Fruit fly (Drosophila melanogaster): Measurements from ENCODE around the gene TP53INP.

Gene TP53INP

dm6 chr3L:4384326-4384662 lies 22.4 kb upstream of the TP53INP start, which contains the start of gene slow:
slow (plus strand) TSS chr3L:4384442.
- no peak for TF ChIP-seq EcR (GFP tag; optimal IDR thresholded peaks at IDR 0.05)
- TF ChIP-seq Ets98B (GFP tag; IDR thresholded peaks at IDR 0.05): peak; percentile 58
- no peak for TF ChIP-seq CG14655 (GFP tag; optimal IDR thresholded peaks at IDR 0.05)
- TF ChIP-seq fd96Ca (GFP tag; IDR thresholded peaks at IDR 0.05): 0 out of 3 replicates have a peak, but pooled peaks have one; percentile 45
- no peak for TF ChIP-seq CG8159 (tag; optimal IDR thresholded peaks at IDR 0.05)
- no peak for TF ChIP-seq CG17806 (tag; optimal IDR thresholded peaks at IDR 0.05)
- no peak for TF ChIP-seq Snoo (tag; optimal IDR thresholded peaks at IDR 0.05)
- no peak for TF ChIP-seq D1 (tag; optimal IDR thresholded peaks at IDR 0.05)
- no peak for TF ChIP-seq CG8301 (tag; optimal IDR thresholded peaks at IDR 0.05)
- no peak for TF ChIP-seq gl (tag; optimal IDR thresholded peaks at IDR 0.05)
- peak; percentile 67 for TF ChIP-seq CG4496 (GFP tag; IDR thresholded peaks at IDR 0.05)
- TF ChIP-seq rn (GFP tag; IDR thresholded peaks at IDR 0.05): no peak
- no peak for TF ChIP-seq CG15710 (tag; optimal IDR thresholded peaks at IDR 0.05)
- no peak for TF ChIP-seq CG13204 (GFP tag; optimal IDR thresholded peaks at IDR 0.05)
- no peak for TF ChIP-seq CG10348 (GFP tag; IDR thresholded peaks at IDR 0.05)
- TF ChIP-seq CG9948 (tag; optimal IDR thresholded peaks at IDR 0.05): no peak
- no peak for TF ChIP-seq Pif1B (GFP tag; optimal IDR thresholded peaks at IDR 0.05)
- TF ChIP-seq CG34367 (tag; optimal IDR thresholded peaks at IDR 0.05): no peak
- TF ChIP-seq CG12605 (GFP tag; IDR thresholded peaks at IDR 0.05): peak; percentile 62; the same call in 1 of the 2 replicates
- peak; percentile 61; the same call in 1 of the 2 replicates for TF ChIP-seq CG32121 (GFP tag; IDR thresholded peaks at IDR 0.05)
- no peak for TF ChIP-seq Pif1A (GFP tag; optimal IDR thresholded peaks at IDR 0.05)

dm6 chr3L:4388215-4388614 lies 18.5 kb upstream of the TP53INP start:
- no peak for TF ChIP-seq fd96Ca (GFP tag; IDR thresholded peaks at IDR 0.05)
- TF ChIP-seq CG12605 (GFP tag; IDR thresholded peaks at IDR 0.05): no peak
- no peak for TF ChIP-seq CG10348 (GFP tag; IDR thresholded peaks at IDR 0.05)
- no peak for TF ChIP-seq Snoo (tag; optimal IDR thresholded peaks at IDR 0.05)
- no peak for TF ChIP-seq CG14655 (GFP tag; optimal IDR thresholded peaks at IDR 0.05)
- no peak for TF ChIP-seq CG4496 (GFP tag; IDR thresholded peaks at IDR 0.05)
- no peak for TF ChIP-seq Ets98B (GFP tag; IDR thresholded peaks at IDR 0.05)
- no peak for TF ChIP-seq Pif1B (GFP tag; optimal IDR thresholded peaks at IDR 0.05)
- no peak for TF ChIP-seq CG13204 (GFP tag; optimal IDR thresholded peaks at IDR 0.05)
- no peak for TF ChIP-seq CG8159 (tag; optimal IDR thresholded peaks at IDR 0.05)
- no peak for TF ChIP-seq CG34367 (tag; optimal IDR thresholded peaks at IDR 0.05)
- TF ChIP-seq D1 (tag; optimal IDR thresholded peaks at IDR 0.05): no peak
- TF ChIP-seq CG15710 (tag; optimal IDR thresholded peaks at IDR 0.05): no peak
- TF ChIP-seq CG8301 (tag; optimal IDR thresholded peaks at IDR 0.05): no peak
- TF ChIP-seq rn (GFP tag; IDR thresholded peaks at IDR 0.05): no peak
- no peak for TF ChIP-seq EcR (GFP tag; optimal IDR thresholded peaks at IDR 0.05)
- TF ChIP-seq gl (tag; optimal IDR thresholded peaks at IDR 0.05): no peak
- TF ChIP-seq Pif1A (GFP tag; optimal IDR thresholded peaks at IDR 0.05): no peak
- no peak for TF ChIP-seq CG9948 (tag; optimal IDR thresholded peaks at IDR 0.05)

dm6 chr3L:4389104-4389503 lies 17.6 kb upstream of the TP53INP start:
- TF ChIP-seq CG15710 (tag; optimal IDR thresholded peaks at IDR 0.05) (no peak), Pif1B (GFP tag; optimal IDR thresholded peaks at IDR 0.05) (no peak), fd96Ca (GFP tag; IDR thresholded peaks at IDR 0.05) (no peak), CG9948 (tag; optimal IDR thresholded peaks at IDR 0.05) (no peak), EcR (GFP tag; optimal IDR thresholded peaks at IDR 0.05) (no peak), CG34367 (tag; optimal IDR thresholded peaks at IDR 0.05) (no peak), CG14655 (GFP tag; optimal IDR thresholded peaks at IDR 0.05) (no peak), CG12605 (GFP tag; IDR thresholded peaks at IDR 0.05) (no peak), gl (tag; optimal IDR thresholded peaks at IDR 0.05) (no peak), rn (GFP tag; IDR thresholded peaks at IDR 0.05) (no peak), CG13204 (GFP tag; optimal IDR thresholded peaks at IDR 0.05) (no peak), CG8301 (tag; optimal IDR thresholded peaks at IDR 0.05) (no peak)

dm6 chr3L:4392851-4393250 lies 13.9 kb upstream of the TP53INP start:
- TF ChIP-seq gl (tag; optimal IDR thresholded peaks at IDR 0.05): no peak
- peak; percentile 86 for TF ChIP-seq fd96Ca (GFP tag; IDR thresholded peaks at IDR 0.05)
- TF ChIP-seq CG15710 (tag; optimal IDR thresholded peaks at IDR 0.05): no peak
- no peak for TF ChIP-seq CG17806 (tag; optimal IDR thresholded peaks at IDR 0.05)
- TF ChIP-seq CG8159 (tag; optimal IDR thresholded peaks at IDR 0.05): peak; percentile 11
- TF ChIP-seq CG32121 (GFP tag; IDR thresholded peaks at IDR 0.05): peak; percentile 88
- no peak for TF ChIP-seq Snoo (tag; optimal IDR thresholded peaks at IDR 0.05)
- TF ChIP-seq CG8301 (tag; optimal IDR thresholded peaks at IDR 0.05): peak; percentile 58
- peak; percentile 43; the same call in 1 of the 2 replicates for TF ChIP-seq rn (GFP tag; IDR thresholded peaks at IDR 0.05)
- TF ChIP-seq CG4496 (GFP tag; IDR thresholded peaks at IDR 0.05): peak; percentile 89
- TF ChIP-seq CG14655 (GFP tag; optimal IDR thresholded peaks at IDR 0.05): peak; percentile 72
- TF ChIP-seq CG34367 (tag; optimal IDR thresholded peaks at IDR 0.05): no peak
- TF ChIP-seq CG10348 (GFP tag; IDR thresholded peaks at IDR 0.05): 0 out of 2 replicates have a peak, but pooled peaks have one; percentile 23
- no peak for TF ChIP-seq CG9948 (tag; optimal IDR thresholded peaks at IDR 0.05)
- TF ChIP-seq Pif1A (GFP tag; optimal IDR thresholded peaks at IDR 0.05): no peak
- TF ChIP-seq Ets98B (GFP tag; IDR thresholded peaks at IDR 0.05): peak; percentile 82
- TF ChIP-seq Pif1B (GFP tag; optimal IDR thresholded peaks at IDR 0.05): peak; percentile 18

dm6 chr3L:4393642-4394041 lies 13.1 kb upstream of the TP53INP start:
- TF ChIP-seq fd96Ca (GFP tag; IDR thresholded peaks at IDR 0.05) (peak; percentile 66; the same call in 2 of the 3 replicates), EcR (GFP tag; optimal IDR thresholded peaks at IDR 0.05) (no peak), CG12605 (GFP tag; IDR thresholded peaks at IDR 0.05) (no peak), Pif1A (GFP tag; optimal IDR thresholded peaks at IDR 0.05) (no peak), Pif1B (GFP tag; optimal IDR thresholded peaks at IDR 0.05) (no peak), CG15710 (tag; optimal IDR thresholded peaks at IDR 0.05) (no peak), CG13204 (GFP tag; optimal IDR thresholded peaks at IDR 0.05) (no peak), gl (tag; optimal IDR thresholded peaks at IDR 0.05) (no peak), CG10348 (GFP tag; IDR thresholded peaks at IDR 0.05) (no peak), CG8301 (tag; optimal IDR thresholded peaks at IDR 0.05) (peak; percentile 4), CG9948 (tag; optimal IDR thresholded peaks at IDR 0.05) (no peak), CG14655 (GFP tag; optimal IDR thresholded peaks at IDR 0.05) (peak; percentile 35), CG17806 (tag; optimal IDR thresholded peaks at IDR 0.05) (no peak), Snoo (tag; optimal IDR thresholded peaks at IDR 0.05) (no peak), CG32121 (GFP tag; IDR thresholded peaks at IDR 0.05) (no peak), CG8159 (tag; optimal IDR thresholded peaks at IDR 0.05) (no peak), CG34367 (tag; optimal IDR thresholded peaks at IDR 0.05) (no peak), rn (GFP tag; IDR thresholded peaks at IDR 0.05) (no peak), Ets98B (GFP tag; IDR thresholded peaks at IDR 0.05) (peak; percentile 50), D1 (tag; optimal IDR thresholded peaks at IDR 0.05) (no peak), CG4496 (GFP tag; IDR thresholded peaks at IDR 0.05) (0 out of 3 replicates have a peak, but pooled peaks have one; percentile 45)

Data from whole organism, pupa.